In genomic region chrV:6280067-6280466, ce11 we compare ENCODE assay signal across 5 worm cellular contexts.
TF ChIP-seq lines count a peak whose summit lies in the region.

No protein-coding gene starts in this region.

TF ChIP-seq in whole organism, L1 larva, 84 proteins besides CTCF, POLR2A, EP300 and RAD21:
- TF ChIP-seq nhr-90 (tag; optimal IDR thresholded peaks at IDR 0.05; lab: Kevin White, UChicago; ENCODE audit: poor library complexity): no peak
- no peak for TF ChIP-seq pax-3 (tag; optimal IDR thresholded peaks at IDR 0.05; lab: Kevin White, UChicago)
- no peak for TF ChIP-seq pqm-1 (tag; optimal IDR thresholded peaks at IDR 0.05; lab: Kevin White, UChicago)
- TF ChIP-seq mef-2 (tag; optimal IDR thresholded peaks at IDR 0.05; lab: Kevin White, UChicago): no peak
- TF ChIP-seq elt-2 (tag; optimal IDR thresholded peaks at IDR 0.05; lab: Kevin White, UChicago): peak; percentile 64

TF ChIP-seq in whole organism, L2 larva, 48 proteins besides CTCF, POLR2A, EP300 and RAD21:
- TF ChIP-seq snpc-4 (tag; optimal IDR thresholded peaks at IDR 0.05; lab: Kevin White, UChicago): no peak
- peak; percentile 27 for TF ChIP-seq sma-9 (GFP tag; optimal IDR thresholded peaks at IDR 0.05; lab: Kevin White, UChicago)
- no peak for TF ChIP-seq sma-9 (tag; optimal IDR thresholded peaks at IDR 0.05; lab: Kevin White, UChicago)
- no peak for TF ChIP-seq nhr-11 (tag; optimal IDR thresholded peaks at IDR 0.05; lab: Kevin White, UChicago)

TF ChIP-seq in whole organism, L3 larva, 47 proteins besides CTCF, POLR2A, EP300 and RAD21:
- peak; percentile 77 for TF ChIP-seq pqm-1 (tag; optimal IDR thresholded peaks at IDR 0.05; lab: Kevin White, UChicago)
- TF ChIP-seq nfya-1 (tag; optimal IDR thresholded peaks at IDR 0.05; lab: Kevin White, UChicago; ENCODE audit: insufficient read depth): no peak
- peak; percentile 64 for TF ChIP-seq elt-2 (tag; optimal IDR thresholded peaks at IDR 0.05; lab: Kevin White, UChicago)

TF ChIP-seq in whole organism, L4 larva, 104 proteins besides CTCF, POLR2A, EP300 and RAD21:
- peak; percentile 32; the same call in 1 of the 2 replicates for TF ChIP-seq dmd-6 (GFP tag; IDR thresholded peaks at IDR 0.05; lab: Robert Waterston, UW)
- TF ChIP-seq hlh-30 (tag; optimal IDR thresholded peaks at IDR 0.05; lab: Kevin White, UChicago; ENCODE audit: insufficient read depth): no peak
- peak; percentile 4 for TF ChIP-seq pqm-1 (tag; optimal IDR thresholded peaks at IDR 0.05; lab: Kevin White, UChicago)

TF ChIP-seq in whole organism, young adult, 124 proteins besides CTCF, POLR2A, EP300 and RAD21:
- TF ChIP-seq bed-1 (GFP tag; IDR thresholded peaks at IDR 0.05; lab: Robert Waterston, UW) (no peak), nhr-80 (tag; optimal IDR thresholded peaks at IDR 0.05; lab: Kevin White, UChicago) (peak; percentile 34), rpc-1 (optimal IDR thresholded peaks at IDR 0.05; lab: Kevin White, UChicago) (no peak), rpc-1 (tag; optimal IDR thresholded peaks at IDR 0.05; lab: Kevin White, UChicago) (no peak), madf-6 (GFP tag; IDR thresholded peaks at IDR 0.05; lab: Robert Waterston, UW) (no peak), ztf-22 (GFP tag; optimal IDR thresholded peaks at IDR 0.05; lab: Kevin White, UChicago) (no peak)
